Fruit fly (Drosophila melanogaster) whole organism, wandering third instar larva: ENCODE data around the gene unc-4.

Experiments
- Abd-B ChIP-seq: fragments of >200 bp; optimal IDR thresholded peaks from 2 replicates; lab custom pipeline; 2017; ENCODE audit warnings: missing biosample characterization, missing genetic modification characterization
- CG9705 ChIP-seq: fragments of 200-800 bp; sonication (Bioruptor generic); optimal IDR thresholded peaks from 2 replicates; lab custom pipeline; 2018; ENCODE audit warnings: missing biosample characterization, mild to moderate bottlenecking, missing genetic modification characterization
- CrebA ChIP-seq: fragments of 200-800 bp; sonication (Bioruptor generic); optimal IDR thresholded peaks from 2 replicates; lab custom pipeline; 2016; ENCODE audit warnings: missing biosample characterization, mild to moderate bottlenecking, missing genetic modification characterization, borderline replicate concordance
- Dfd ChIP-seq: fragments of >200 bp; optimal IDR thresholded peaks from 2 replicates; lab custom pipeline; 2017; ENCODE audit warnings: missing biosample characterization, missing genetic modification characterization
- Dif ChIP-seq: fragments of 200-275, 200-300 bp; sonication (Bioruptor generic); optimal IDR thresholded peaks from 2 replicates; lab custom pipeline; 2018; ENCODE audit warnings: missing biosample characterization, missing genetic modification characterization; ENCODE audit not compliant: partially characterized antibody
- GATAd ChIP-seq: sonication (Bioruptor generic); optimal IDR thresholded peaks from 2 replicates; lab custom pipeline; 2016; ENCODE audit warnings: missing biosample characterization, missing genetic modification characterization
- HLH106 ChIP-seq: fragments of 200-800 bp; optimal IDR thresholded peaks from 3 replicates; lab custom pipeline; 2019; ENCODE audit warnings: missing biosample characterization, mild to moderate bottlenecking, missing genetic modification characterization, moderate library complexity
- Hnf4 ChIP-seq: fragments of 200-800 bp; sonication (Bioruptor generic); optimal IDR thresholded peaks from 2 replicates; lab custom pipeline; 2016; ENCODE audit warnings: missing biosample characterization, mild to moderate bottlenecking, missing genetic modification characterization
- Hr78 ChIP-seq: fragments of >200 bp; optimal IDR thresholded peaks from 2 replicates; lab custom pipeline; 2017; ENCODE audit warnings: missing biosample characterization, missing genetic modification characterization
- Hr83 ChIP-seq: fragments of 200-300 bp; sonication (Bioruptor generic); optimal IDR thresholded peaks from 2 replicates; lab custom pipeline; 2016; ENCODE audit warnings: missing biosample characterization, mild to moderate bottlenecking, missing genetic modification characterization, moderate library complexity; ENCODE audit not compliant: poor library complexity, severe bottlenecking
- Myc ChIP-seq: fragments of >200 bp; optimal IDR thresholded peaks from 2 replicates; lab custom pipeline; 2017
- N ChIP-seq: fragments of >200 bp; optimal IDR thresholded peaks from 2 replicates; lab custom pipeline; 2018; ENCODE audit warnings: missing biosample characterization, missing external identifiers, missing genetic modification characterization
- OdsH ChIP-seq: fragments of 200-800 bp; sonication (Bioruptor generic); optimal IDR thresholded peaks from 2 replicates; lab custom pipeline; 2016; ENCODE audit warnings: missing biosample characterization, mild to moderate bottlenecking, missing genetic modification characterization
- Rel ChIP-seq, 2 experiments: fragments of 200-800 bp; sonication (Bioruptor generic) in 1 of 2; optimal IDR thresholded peaks; 2 replicates in 1 of 2; 3 replicates in 1 of 2; lab custom pipeline; 2016 to 2019; ENCODE audit warnings: mild to moderate bottlenecking in 2 of 2, missing biosample characterization in 2 of 2, missing genetic modification characterization in 2 of 2, moderate library complexity in 1 of 2
- Sp1 ChIP-seq: fragments of 200-800 bp; sonication (Bioruptor generic); optimal IDR thresholded peaks from 3 replicates; lab custom pipeline; 2019; ENCODE audit warnings: missing biosample characterization, mild to moderate bottlenecking, missing genetic modification characterization, moderate library complexity
- Vsx2 ChIP-seq: fragments of 200-300, 225-300 bp; sonication (Bioruptor generic); optimal IDR thresholded peaks from 2 replicates; lab custom pipeline; 2018; ENCODE audit warnings: missing biosample characterization, missing genetic modification characterization; ENCODE audit not compliant: partially characterized antibody
- br ChIP-seq: fragments of 200-800 bp; sonication (Bioruptor generic); optimal IDR thresholded peaks from 2 replicates; lab custom pipeline; 2016; ENCODE audit warnings: missing biosample characterization, missing genetic modification characterization
- brk ChIP-seq: fragments of 200-800 bp; sonication (Bioruptor generic); optimal IDR thresholded peaks from 2 replicates; lab custom pipeline; 2016; ENCODE audit warnings: missing biosample characterization, mild to moderate bottlenecking, missing genetic modification characterization
- dl ChIP-seq, 2 experiments: fragments of 175-275, 200-275 bp in 1 of 2; fragments of 200-275 bp in 1 of 2; sonication (Bioruptor generic); optimal IDR thresholded peaks; lab custom pipeline; 2018; ENCODE audit warnings: mild to moderate bottlenecking in 2 of 2, missing biosample characterization in 2 of 2, missing genetic modification characterization in 2 of 2, moderate library complexity in 2 of 2; ENCODE audit not compliant: partially characterized antibody in 2 of 2, insufficient read depth in 1 of 2
- dmrt93B ChIP-seq: fragments of 200-800 bp; sonication (Bioruptor generic); optimal IDR thresholded peaks from 2 replicates; lab custom pipeline; 2018; ENCODE audit warnings: missing biosample characterization, mild to moderate bottlenecking, missing genetic modification characterization
- dsf ChIP-seq: sonication (Bioruptor generic); optimal IDR thresholded peaks from 2 replicates; lab custom pipeline; 2016; ENCODE audit warnings: missing biosample characterization, missing genetic modification characterization, borderline replicate concordance
- ey ChIP-seq: fragments of 200-800 bp; sonication (Bioruptor generic); optimal IDR thresholded peaks from 2 replicates; lab custom pipeline; 2016; ENCODE audit warnings: missing biosample characterization, missing genetic modification characterization
- foxo ChIP-seq, 2 experiments: fragments of 200-800 bp; sonication (Bioruptor generic); optimal IDR thresholded peaks; 2 replicates in 1 of 2; 3 replicates in 1 of 2; lab custom pipeline; 2016 to 2017; ENCODE audit warnings: missing biosample characterization in 2 of 2, missing genetic modification characterization in 2 of 2
- fru ChIP-seq: fragments of 200-800 bp; sonication (Bioruptor generic); optimal IDR thresholded peaks from 3 replicates; lab custom pipeline; 2016; ENCODE audit warnings: missing biosample characterization, mild to moderate bottlenecking, missing genetic modification characterization
- h ChIP-seq: fragments of 200-800 bp; sonication (Bioruptor generic); optimal IDR thresholded peaks from 3 replicates; lab custom pipeline; 2016; ENCODE audit warnings: missing biosample characterization, mild to moderate bottlenecking, missing genetic modification characterization
- lola ChIP-seq: fragments of >200 bp; optimal IDR thresholded peaks from 2 replicates; lab custom pipeline; 2017; ENCODE audit warnings: missing biosample characterization, missing genetic modification characterization
- pan ChIP-seq: fragments of >200 bp; optimal IDR thresholded peaks from 2 replicates; lab custom pipeline; 2017
- psq ChIP-seq: fragments of 200-800 bp; sonication (Bioruptor generic); optimal IDR thresholded peaks from 3 replicates; lab custom pipeline; 2017; ENCODE audit warnings: missing biosample characterization, mild to moderate bottlenecking, missing genetic modification characterization, moderate library complexity
- rgr ChIP-seq: fragments of 200-800 bp; sonication (Bioruptor generic); optimal IDR thresholded peaks from 3 replicates; lab custom pipeline; 2016; ENCODE audit warnings: missing biosample characterization, mild to moderate bottlenecking, missing genetic modification characterization
- sage ChIP-seq: fragments of 200-800 bp; sonication (Bioruptor generic); optimal IDR thresholded peaks from 2 replicates; lab custom pipeline; 2016; ENCODE audit warnings: missing biosample characterization, mild to moderate bottlenecking, missing genetic modification characterization
- sv ChIP-seq: fragments of 200-800 bp; sonication (Bioruptor generic); optimal IDR thresholded peaks from 3 replicates; lab custom pipeline; 2016; ENCODE audit warnings: missing biosample characterization, missing genetic modification characterization
- tai ChIP-seq: sonication (Bioruptor generic); optimal IDR thresholded peaks from 2 replicates; lab custom pipeline; 2016; ENCODE audit warnings: missing biosample characterization, missing genetic modification characterization
- woc ChIP-seq: sonication (Bioruptor generic); optimal IDR thresholded peaks from 2 replicates; lab custom pipeline; 2016; ENCODE audit warnings: missing biosample characterization, mild to moderate bottlenecking, missing genetic modification characterization

Gene unc-4

dm6 chrX:17819635-17820139 lies 51.3 kb downstream of the unc-4 start, which contains the start of gene CG12986:
TSS of gene CG12986 (minus strand) at chrX:17819685.
- TF ChIP-seq rgr (GFP tag; lab: Kevin White, UChicago) (no peak), sage (GFP tag; lab: Kevin White, UChicago) (no peak)

- TF ChIP-seq GATAd (no peak), pan (lab: Kevin White, UChicago) (no peak), Rel (GFP tag; optimal IDR thresholded peaks at IDR 0.05; lab: Kevin White, UChicago) (no peak), Rel (tag; optimal IDR thresholded peaks at IDR 0.05; lab: Kevin White, UChicago) (no peak), dl (GFP tag; optimal IDR thresholded peaks at IDR 0.05; lab: Kevin White, UChicago; ENCODE audit: insufficient read depth in 1 of 2, partially characterized antibody in 2 of 2) (no peak), br (no peak), HLH106 (tag; lab: Kevin White, UChicago) (peak; percentile 43), OdsH (GFP tag; lab: Kevin White, UChicago) (peak; percentile 53), fru (GFP tag; lab: Kevin White, UChicago) (peak; percentile 18), Dif (GFP tag; lab: Kevin White, UChicago) (no peak), dmrt93B (GFP tag; lab: Kevin White, UChicago) (no peak), Vsx2 (GFP tag; lab: Kevin White, UChicago) (no peak), dsf (GFP tag; lab: Kevin White, UChicago) (no peak), rgr (GFP tag; lab: Kevin White, UChicago) (peak; percentile 30), sv (GFP tag; lab: Kevin White, UChicago) (no peak), foxo (GFP tag; optimal IDR thresholded peaks at IDR 0.05; lab: Kevin White, UChicago) (peak in 1 of 2 experiments; percentile 49), psq (GFP tag; lab: Kevin White, UChicago) (peak; percentile 20), tai (GFP tag; lab: Kevin White, UChicago) (no peak), lola (GFP tag; lab: Kevin White, UChicago) (no peak), ey (peak; percentile 9), Sp1 (GFP tag; lab: Kevin White, UChicago) (no peak), brk (GFP tag; lab: Kevin White, UChicago) (no peak), CG9705 (no peak), Abd-B (GFP tag; lab: Kevin White, UChicago) (no peak), Hr83 (GFP tag; lab: Kevin White, UChicago) (no peak), N (GFP tag; lab: Kevin White, UChicago) (no peak), CrebA (GFP tag; lab: Kevin White, UChicago) (no peak), Dfd (GFP tag; lab: Kevin White, UChicago) (no peak), Myc (lab: Kevin White, UChicago) (no peak), h (peak; percentile 22), Hnf4 (GFP tag; lab: Kevin White, UChicago) (peak; percentile 34), woc (GFP tag; lab: Kevin White, UChicago) (no peak), Hr78 (GFP tag; lab: Kevin White, UChicago) (no peak)
Measured at dm6 chrX:17820252-17820651, 51.9 kb downstream of the unc-4 start.

dm6 chrX:17821466-17821865 lies 53.1 kb downstream of the unc-4 start:
- no peak for TF ChIP-seq foxo (GFP tag; optimal IDR thresholded peaks at IDR 0.05; lab: Kevin White, UChicago)
- TF ChIP-seq fru (GFP tag; lab: Kevin White, UChicago) = peak; percentile 59
- TF ChIP-seq, all 38 proteins: peak for 1
